Fruit fly (Drosophila melanogaster): ENCODE results near the gene CG1958.

Gene CG1958

DNA sequence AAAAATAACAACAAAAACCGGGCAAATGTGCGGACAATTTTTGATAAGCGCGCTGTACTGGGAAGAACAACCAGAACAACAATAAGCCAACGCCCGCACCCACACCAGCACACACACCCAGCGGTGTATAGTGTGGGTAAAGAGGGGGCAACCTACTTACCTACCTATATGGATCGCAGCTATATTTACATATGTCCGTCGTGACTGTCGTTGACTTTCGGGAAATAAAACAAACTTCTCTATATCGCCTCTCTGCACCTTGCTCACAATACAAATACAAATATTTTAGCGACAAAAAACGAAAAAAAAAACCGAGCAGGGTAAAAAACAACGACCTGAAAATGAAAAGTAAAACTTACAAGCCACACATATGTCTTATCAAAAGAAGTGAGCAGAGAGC is 39.4 kb upstream of the CG1958 start (continued):
- TF ChIP-seq fru (optimal IDR thresholded peaks at IDR 0.05) (no peak), hkb (optimal IDR thresholded peaks at IDR 0.05) (no peak), hkb (GFP tag; IDR thresholded peaks at IDR 0.05) (no peak), CG34224 (GFP tag; IDR thresholded peaks at IDR 0.05; ENCODE audit: partially characterized antibody) (no peak), Blimp-1 (GFP tag; optimal IDR thresholded peaks at IDR 0.05) (peak; percentile 39), hb (GFP tag; IDR thresholded peaks at IDR 0.05; ENCODE audit: partially characterized antibody) (no peak), CG2199 (GFP tag; IDR thresholded peaks at IDR 0.05) (no peak), CG17186 (GFP tag; optimal IDR thresholded peaks at IDR 0.05) (no peak), Neu2 (GFP tag; optimal IDR thresholded peaks at IDR 0.05; ENCODE audit: borderline replicate concordance) (no peak), CG10565 (GFP tag; optimal IDR thresholded peaks at IDR 0.05) (no peak), lbe (GFP tag; optimal IDR thresholded peaks at IDR 0.05) (no peak), caup (GFP tag; optimal IDR thresholded peaks at IDR 0.05; ENCODE audit: severe bottlenecking) (peak; percentile 52), HHEX (GFP tag; optimal IDR thresholded peaks at IDR 0.05) (peak; percentile 35), nau (GFP tag; optimal IDR thresholded peaks at IDR 0.05) (no peak), sr (GFP tag; IDR thresholded peaks at IDR 0.05) (no peak), insv (GFP tag; optimal IDR thresholded peaks at IDR 0.05) (no peak), Optix (GFP tag; IDR thresholded peaks at IDR 0.05) (no peak), pnt (GFP tag; optimal IDR thresholded peaks at IDR 0.05) (no peak), ro (GFP tag; IDR thresholded peaks at IDR 0.05) (no peak), btn (GFP tag; optimal IDR thresholded peaks at IDR 0.05) (no peak), CG34376 (GFP tag; optimal IDR thresholded peaks at IDR 0.05) (no peak), CG1647 (GFP tag; optimal IDR thresholded peaks at IDR 0.05) (no peak), Mad (GFP tag; optimal IDR thresholded peaks at IDR 0.05) (no peak), CG8388 (GFP tag; optimal IDR thresholded peaks at IDR 0.05) (no peak), Hr78 (GFP tag; optimal IDR thresholded peaks at IDR 0.05) (no peak), hbn (GFP tag; IDR thresholded peaks at IDR 0.05; ENCODE audit: partially characterized antibody) (no peak), CG11085 (GFP tag; IDR thresholded peaks at IDR 0.05) (no peak), pzg (GFP tag; optimal IDR thresholded peaks at IDR 0.05) (no peak), Myb (GFP tag; optimal IDR thresholded peaks at IDR 0.05) (no peak), Nf-YB (GFP tag; optimal IDR thresholded peaks at IDR 0.05) (peak; percentile 35), pita (GFP tag; optimal IDR thresholded peaks at IDR 0.05) (no peak), lab (GFP tag; optimal IDR thresholded peaks at IDR 0.05) (peak; percentile 62), amos (GFP tag; IDR thresholded peaks at IDR 0.05; ENCODE audit: partially characterized antibody) (no peak), knrl (GFP tag; IDR thresholded peaks at IDR 0.05; ENCODE audit: partially characterized antibody) (no peak), Ada2b (GFP tag; IDR thresholded peaks at IDR 0.05) (no peak), CG11560 (tag; IDR thresholded peaks at IDR 0.05) (no peak), bsh (GFP tag; optimal IDR thresholded peaks at IDR 0.05) (peak in 1 of 2 experiments; percentile 17), CG6683 (GFP tag; optimal IDR thresholded peaks at IDR 0.05) (no peak), gfzf (GFP tag; optimal IDR thresholded peaks at IDR 0.05) (no peak), en (GFP tag; optimal IDR thresholded peaks at IDR 0.05) (no peak), Spps (tag; optimal IDR thresholded peaks at IDR 0.05) (no peak), Hey (tag; optimal IDR thresholded peaks at IDR 0.05) (no peak), CG4282 (GFP tag; optimal IDR thresholded peaks at IDR 0.05) (no peak), kah (GFP tag; optimal IDR thresholded peaks at IDR 0.05) (no peak), mirr (GFP tag; optimal IDR thresholded peaks at IDR 0.05) (peak; percentile 8), Aef1 (GFP tag; IDR thresholded peaks at IDR 0.05) (no peak), CG11398 (GFP tag; optimal IDR thresholded peaks at IDR 0.05) (no peak), Fer1 (GFP tag; optimal IDR thresholded peaks at IDR 0.05) (no peak), CG12104 (GFP tag; optimal IDR thresholded peaks at IDR 0.05) (peak; percentile 13), CG10274 (GFP tag; optimal IDR thresholded peaks at IDR 0.05) (no peak), CG42726 (GFP tag; IDR thresholded peaks at IDR 0.05; ENCODE audit: partially characterized antibody) (no peak)

Data from whole organism, embryonic.